Fruit fly (Drosophila melanogaster): Measurements from ENCODE around the gene CG14247.

CG14247 gene

dm6 chr3R:26714109-26714576 is 23.3 kb upstream of the CG14247 start, which contains the start of gene amon (continued):
- TF ChIP-seq CG18476 (GFP tag; optimal IDR thresholded peaks at IDR 0.05), result peak; percentile 97
- peak; percentile 100 for TF ChIP-seq lab (GFP tag; optimal IDR thresholded peaks at IDR 0.05)
- TF ChIP-seq ken (GFP tag; IDR thresholded peaks at IDR 0.05), result peak; percentile 99
- TF ChIP-seq ssp (GFP tag; IDR thresholded peaks at IDR 0.05), result peak; percentile 93
- peak; percentile 98 for TF ChIP-seq cas (GFP tag; IDR thresholded peaks at IDR 0.05)
- TF ChIP-seq CG8089 (GFP tag; optimal IDR thresholded peaks at IDR 0.05), result peak; percentile 95
- TF ChIP-seq cad (GFP tag; optimal IDR thresholded peaks at IDR 0.05), result no peak
- TF ChIP-seq p53 (GFP tag; optimal IDR thresholded peaks at IDR 0.05), result peak; percentile 97
- peak; percentile 91 for TF ChIP-seq aop (GFP tag; IDR thresholded peaks at IDR 0.05)
- peak; percentile 97 for TF ChIP-seq CG32767 (GFP tag; IDR thresholded peaks at IDR 0.05)
- peak; percentile 99 for TF ChIP-seq sisA (GFP tag; IDR thresholded peaks at IDR 0.05)
- TF ChIP-seq Ets97D (GFP tag; optimal IDR thresholded peaks at IDR 0.05), result peak; percentile 95
- TF ChIP-seq dmrt11E (tag; optimal IDR thresholded peaks at IDR 0.05), result no peak
- peak; percentile 98 for TF ChIP-seq crc (GFP tag; optimal IDR thresholded peaks at IDR 0.05)
- peak; percentile 97 for TF ChIP-seq HmgD (GFP tag; optimal IDR thresholded peaks at IDR 0.05)
- TF ChIP-seq Deaf1 (tag; optimal IDR thresholded peaks at IDR 0.05), result peak; percentile 86
- TF ChIP-seq shn (GFP tag; optimal IDR thresholded peaks at IDR 0.05), result peak; percentile 98
- TF ChIP-seq Eip74EF (GFP tag; optimal IDR thresholded peaks at IDR 0.05), result peak in 1 of 2 experiments; percentile 95
- no peak for TF ChIP-seq zen2 (GFP tag; IDR thresholded peaks at IDR 0.05; ENCODE audit: partially characterized antibody)
- peak; percentile 96 for TF ChIP-seq CG7357 (GFP tag; IDR thresholded peaks at IDR 0.05)
- peak; percentile 98 for TF ChIP-seq jigr1 (GFP tag; IDR thresholded peaks at IDR 0.05)
- TF ChIP-seq slbo (GFP tag; IDR thresholded peaks at IDR 0.05), result peak; percentile 100
- TF ChIP-seq CG14965 (GFP tag; optimal IDR thresholded peaks at IDR 0.05; ENCODE audit: borderline replicate concordance), result peak; percentile 85
- TF ChIP-seq NFAT (GFP tag; IDR thresholded peaks at IDR 0.05), result peak; percentile 99
- TF ChIP-seq NC2α (GFP tag; optimal IDR thresholded peaks at IDR 0.05), result peak; percentile 94
- peak; percentile 87 for TF ChIP-seq Neu2 (GFP tag; optimal IDR thresholded peaks at IDR 0.05; ENCODE audit: borderline replicate concordance)
- peak; percentile 99 for TF ChIP-seq CG30403 (GFP tag; optimal IDR thresholded peaks at IDR 0.05)
- TF ChIP-seq abd-A (tag; optimal IDR thresholded peaks at IDR 0.05), result peak; percentile 90
- TF ChIP-seq Meics (GFP tag; optimal IDR thresholded peaks at IDR 0.05), result peak; percentile 99
- peak; percentile 98 for TF ChIP-seq Fer3 (tag; optimal IDR thresholded peaks at IDR 0.05)
- TF ChIP-seq CG4424 (GFP tag; optimal IDR thresholded peaks at IDR 0.05), result peak; percentile 98
- peak; percentile 97 for TF ChIP-seq disco-r (GFP tag; optimal IDR thresholded peaks at IDR 0.05)
- TF ChIP-seq chinmo (GFP tag; IDR thresholded peaks at IDR 0.05; ENCODE audit: partially characterized antibody), result 0 out of 4 replicates have a peak, but pooled peaks have one; percentile 29
- TF ChIP-seq CG3163 (GFP tag; optimal IDR thresholded peaks at IDR 0.05), result peak; percentile 92
- peak; percentile 94 for TF ChIP-seq ewg (GFP tag; optimal IDR thresholded peaks at IDR 0.05)
- TF ChIP-seq Chrac-16 (GFP tag; optimal IDR thresholded peaks at IDR 0.05), result peak; percentile 97
- peak; percentile 100 for TF ChIP-seq Hmr (GFP tag; optimal IDR thresholded peaks at IDR 0.05)
- peak; percentile 98 for TF ChIP-seq CG32772 (GFP tag; IDR thresholded peaks at IDR 0.05)
- peak; percentile 98 for TF ChIP-seq Oaz (GFP tag; IDR thresholded peaks at IDR 0.05)
- TF ChIP-seq CG11247 (GFP tag; IDR thresholded peaks at IDR 0.05), result peak; percentile 99
- peak; percentile 96 for TF ChIP-seq ara (GFP tag; IDR thresholded peaks at IDR 0.05)
- TF ChIP-seq ap (GFP tag; IDR thresholded peaks at IDR 0.05), result peak; percentile 97
- TF ChIP-seq Six4 (GFP tag; optimal IDR thresholded peaks at IDR 0.05), result peak; percentile 97
- TF ChIP-seq hbn (GFP tag; IDR thresholded peaks at IDR 0.05; ENCODE audit: partially characterized antibody), result no peak
- TF ChIP-seq CG11085 (GFP tag; IDR thresholded peaks at IDR 0.05), result peak; percentile 99
- peak; percentile 93 for TF ChIP-seq Hmx (GFP tag; optimal IDR thresholded peaks at IDR 0.05)
- peak; percentile 76 for TF ChIP-seq lbe (GFP tag; optimal IDR thresholded peaks at IDR 0.05)
- peak; percentile 97 for TF ChIP-seq Oli (tag; optimal IDR thresholded peaks at IDR 0.05)
- peak; percentile 97 for TF ChIP-seq Doc2 (GFP tag; IDR thresholded peaks at IDR 0.05)
- peak; percentile 99 for TF ChIP-seq CG6813 (GFP tag; optimal IDR thresholded peaks at IDR 0.05)
- TF ChIP-seq CG7839 (tag; optimal IDR thresholded peaks at IDR 0.05), result peak; percentile 99

Measured in whole organism, embryonic.